Worm (Caenorhabditis elegans): Measurements from ENCODE around the gene tsp-12.

Gene tsp-12

DNA sequence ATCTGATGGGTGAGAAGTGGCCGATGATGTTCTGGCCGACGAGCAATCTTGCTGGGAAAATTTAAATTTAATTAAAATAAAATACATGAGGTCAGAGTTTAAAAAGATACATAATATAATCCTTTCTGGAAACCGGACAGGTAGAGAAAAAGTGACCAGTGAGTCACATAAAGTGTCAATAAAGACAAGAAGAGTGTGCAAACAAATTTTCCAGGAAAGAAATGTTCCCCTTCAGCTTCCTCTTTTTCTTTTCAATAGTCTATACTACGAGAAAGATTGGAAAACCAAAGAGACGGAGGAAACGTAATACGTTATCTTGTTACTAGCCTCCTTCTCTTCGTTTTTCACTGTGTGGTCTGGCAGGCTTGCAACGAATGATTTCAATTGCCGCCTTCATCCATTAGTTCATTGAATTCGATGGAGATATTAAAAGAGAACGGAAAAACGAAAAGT lies at the start of gene tsp-12:
TSS of gene tsp-12 (minus strand) at position 51 of the 453 bp plus-strand sequence.
- TF ChIP-seq ama-1 (optimal IDR thresholded peaks at IDR 0.05) (no peak), ceh-34 (tag; optimal IDR thresholded peaks at IDR 0.05) (peak; percentile 15), unc-42 (tag; optimal IDR thresholded peaks at IDR 0.05) (peak; percentile 29)

DNA sequence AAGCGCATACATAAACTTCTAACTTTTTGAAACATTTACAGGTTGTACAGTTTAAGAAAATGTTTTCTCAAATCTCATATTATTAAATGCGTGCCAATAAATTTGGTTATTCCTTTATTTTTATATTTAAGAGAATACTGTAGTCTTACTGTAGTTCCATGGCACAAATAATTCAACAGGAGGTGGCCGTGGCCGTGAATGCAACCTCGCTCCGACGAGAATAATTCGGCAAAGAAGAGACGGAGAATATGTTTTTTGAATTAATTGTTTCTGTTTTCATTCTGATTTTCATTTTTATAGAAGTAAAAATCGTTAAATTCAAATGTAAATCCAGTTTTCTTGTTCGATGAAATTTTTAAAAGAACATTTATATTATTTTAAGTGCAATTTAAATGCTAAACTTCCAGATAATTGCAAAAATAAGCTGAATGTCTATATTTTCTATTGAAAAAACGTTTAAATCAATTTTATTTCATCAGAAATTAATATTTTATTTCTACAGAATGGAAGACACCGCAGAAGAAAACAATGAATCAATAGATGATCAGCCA lies 47.0 kb upstream of the tsp-12 start, which contains the start of gene gon-4:
TSS of gene gon-4 (plus strand) at position 501 of the 551 bp plus-strand sequence.
- TF ChIP-seq ceh-34 (tag; optimal IDR thresholded peaks at IDR 0.05) (no peak), dmd-4 (tag; optimal IDR thresholded peaks at IDR 0.05; ENCODE audit: borderline replicate concordance) (no peak), ceh-2 (tag; optimal IDR thresholded peaks at IDR 0.05) (peak; percentile 28), unc-3 (GFP tag; conservative IDR thresholded peaks at IDR 0.05) (no peak), unc-3 (tag; optimal IDR thresholded peaks at IDR 0.05) (no peak), ceh-31 (tag; optimal IDR thresholded peaks at IDR 0.05) (peak; percentile 19), sox-4 (tag; optimal IDR thresholded peaks at IDR 0.05) (no peak), unc-55 (GFP tag; optimal IDR thresholded peaks at IDR 0.05) (no peak), lim-6 (tag; optimal IDR thresholded peaks at IDR 0.05) (no peak)

DNA sequence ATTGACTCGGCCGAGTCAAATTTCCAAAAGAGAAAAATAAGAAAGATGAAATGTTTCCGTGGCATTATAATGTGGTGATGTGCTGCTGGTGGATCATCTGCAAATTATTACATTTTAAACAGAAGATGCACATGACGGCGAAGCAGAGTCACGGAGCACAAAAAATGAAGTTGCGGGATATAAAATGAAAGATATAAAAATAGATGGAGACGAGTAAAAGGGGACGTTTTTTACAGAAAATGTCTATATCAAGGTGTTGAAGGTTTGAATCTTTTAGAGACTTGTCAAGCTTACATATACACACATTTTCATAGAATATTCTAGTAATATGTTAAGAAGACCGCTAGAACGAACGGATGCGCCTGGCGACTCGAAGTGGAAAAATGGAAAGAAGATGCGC lies 43.9 kb upstream of the tsp-12 start, which contains the start of gene ptrg-1:
TSS of gene ptrg-1 (minus strand) at position 101 of the 400 bp plus-strand sequence.
- TF ChIP-seq K09A11.1 (tag; optimal IDR thresholded peaks at IDR 0.05; ENCODE audit: insufficient read depth) (no peak), lin-11 (tag; optimal IDR thresholded peaks at IDR 0.05) (no peak), hlh-13 (GFP tag; optimal IDR thresholded peaks at IDR 0.05) (no peak), elt-4 (tag; optimal IDR thresholded peaks at IDR 0.05) (no peak), K02D7.2 (tag; optimal IDR thresholded peaks at IDR 0.05) (no peak), rnt-1 (tag; optimal IDR thresholded peaks at IDR 0.05) (no peak), sox-2 (GFP tag; IDR thresholded peaks at IDR 0.05) (no peak), ttx-3 (tag; optimal IDR thresholded peaks at IDR 0.05) (no peak), zip-5 (tag; optimal IDR thresholded peaks at IDR 0.05) (no peak), ahr-1 (tag; optimal IDR thresholded peaks at IDR 0.05) (no peak), fkh-6 (tag; optimal IDR thresholded peaks at IDR 0.05) (no peak), tbx-2 (tag; optimal IDR thresholded peaks at IDR 0.05) (no peak), ceh-24 (tag; optimal IDR thresholded peaks at IDR 0.05) (no peak), pha-4 (tag; optimal IDR thresholded peaks at IDR 0.05) (no peak), Y22D7AL.16 (tag; optimal IDR thresholded peaks at IDR 0.05) (no peak), ceh-45 (GFP tag; IDR thresholded peaks at IDR 0.05) (no peak)

DNA sequence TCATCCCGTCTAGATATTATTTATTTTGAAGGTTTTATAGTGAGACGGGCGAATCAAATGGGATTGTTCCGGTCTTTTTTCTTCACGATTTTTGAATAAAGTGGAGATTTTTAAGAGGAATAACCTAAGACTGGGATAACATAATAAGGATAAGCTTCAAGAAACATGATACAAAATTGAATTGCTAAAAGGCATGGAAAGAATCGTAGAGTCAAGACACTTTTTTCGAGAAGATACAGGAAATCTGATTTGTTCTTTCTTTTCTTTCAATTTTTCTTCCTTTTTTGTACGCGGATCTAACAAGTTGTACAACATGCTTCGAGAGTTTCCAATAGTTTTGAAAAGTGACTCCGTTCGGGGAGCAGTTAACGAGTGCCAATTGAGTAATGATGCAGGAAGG lies 41.1 kb upstream of the tsp-12 start:
- TF ChIP-seq F13H6.1 (tag; optimal IDR thresholded peaks at IDR 0.05) (no peak), unc-42 (tag; optimal IDR thresholded peaks at IDR 0.05) (peak; percentile 82)

DNA sequence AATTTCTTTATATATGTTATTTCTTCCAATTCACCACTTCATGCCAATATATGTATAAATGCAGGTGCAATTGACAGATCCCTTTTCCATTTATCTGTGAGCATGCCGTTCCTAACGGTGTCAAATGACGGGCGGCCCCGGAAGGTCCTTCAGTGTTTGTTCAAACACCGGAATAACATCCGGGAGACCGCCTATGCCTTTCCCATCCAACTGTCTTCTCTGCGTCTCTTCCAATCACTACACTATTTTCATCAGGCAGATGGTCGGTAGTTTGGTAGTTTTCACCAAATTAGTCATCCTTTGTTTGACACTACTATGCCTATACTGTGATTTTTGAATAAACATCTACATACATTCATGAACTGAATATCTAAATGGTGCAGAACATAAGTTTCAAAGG lies 40.2 kb upstream of the tsp-12 start:
- TF ChIP-seq ceh-34 (tag; optimal IDR thresholded peaks at IDR 0.05) (peak; percentile 52), C08G9.2 (tag; optimal IDR thresholded peaks at IDR 0.05) (no peak)

DNA sequence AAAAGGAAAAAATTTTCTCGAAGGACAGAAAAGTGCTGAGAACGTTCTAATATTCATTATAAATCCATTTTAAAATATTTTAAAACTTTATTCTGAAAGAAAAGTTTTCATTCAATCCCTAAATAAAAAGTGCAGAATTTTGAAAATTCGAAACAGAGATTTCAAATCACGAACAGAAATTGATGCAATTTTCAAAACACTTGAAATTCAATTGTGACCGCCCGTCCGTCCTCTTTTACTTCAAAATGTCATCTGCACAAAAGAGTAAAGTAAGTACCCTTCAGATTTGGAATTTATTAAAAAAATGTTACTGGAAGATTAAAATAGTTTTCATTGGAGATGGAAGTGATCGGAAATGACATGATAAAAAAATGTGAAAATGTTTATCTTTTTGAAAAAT lies 38.1 kb upstream of the tsp-12 start:
- TF ChIP-seq hlh-6 (tag; optimal IDR thresholded peaks at IDR 0.05): no peak
- TF ChIP-seq unc-42 (tag; optimal IDR thresholded peaks at IDR 0.05): peak; percentile 34
- no peak for TF ChIP-seq sdc-2 (tag; optimal IDR thresholded peaks at IDR 0.05)

All from whole organism, late embryonic.